Worm (Caenorhabditis elegans) whole organism, L1 larva: ENCODE measurements around the gene F21H7.12.

ENCODE experiments used
- C16A3.4 ChIP-seq: fragments of 150-350 bp; optimal IDR thresholded peaks from 2 replicates; lab custom pipeline; 2014; ENCODE audit warnings: missing biosample characterization, missing genetic modification characterization
- F16B12.6 ChIP-seq: fragments of 150-350 bp; optimal IDR thresholded peaks from 2 replicates; lab custom pipeline; 2014; ENCODE audit warnings: missing biosample characterization, missing genetic modification characterization
- aha-1 ChIP-seq: fragments of 150-350 bp; optimal IDR thresholded peaks from 2 replicates; lab custom pipeline; 2014; ENCODE audit warnings: missing biosample characterization, missing genetic modification characterization
- alr-1 ChIP-seq: fragments of 200-800 bp; sonication (Bioruptor generic); optimal IDR thresholded peaks from 2 replicates; lab custom pipeline; 2018; ENCODE audit warnings: borderline replicate concordance, mild to moderate bottlenecking, missing genetic modification characterization, missing compliant biosample characterization
- ama-1 ChIP-seq: fragments of 150-350 bp; optimal IDR thresholded peaks from 2 replicates; lab custom pipeline; 2014
- blmp-1 ChIP-seq: fragments of 150-350 bp; optimal IDR thresholded peaks from 2 replicates; lab custom pipeline; 2014; ENCODE audit warnings: missing biosample characterization, missing genetic modification characterization
- ceh-63 ChIP-seq: fragments of 200-800 bp; sonication (Bioruptor generic); optimal IDR thresholded peaks from 2 replicates; lab custom pipeline; 2018; ENCODE audit warnings: mild to moderate bottlenecking, missing genetic modification characterization, missing compliant biosample characterization
- ceh-8 ChIP-seq: fragments of 200-800 bp; sonication (Bioruptor generic); optimal IDR thresholded peaks from 2 replicates; lab custom pipeline; 2018; ENCODE audit warnings: mild to moderate bottlenecking, missing genetic modification characterization, moderate library complexity, missing compliant biosample characterization
- ceh-82 ChIP-seq, 3 experiments: fragments of 150-350 bp in 1 of 3; sonication (generic microtip) in 2 of 3; optimal IDR thresholded peaks; 2 replicates each; lab custom pipeline; 2014 to 2017; ENCODE audit warnings: missing biosample characterization in 3 of 3, missing genetic modification characterization in 3 of 3
- ceh-88 ChIP-seq: fragments of 200-800 bp; sonication (Bioruptor generic); IDR thresholded peaks from 2 replicates; pipeline ENCODE4 v1.3.6; 2022; ENCODE audit warnings: missing genetic modification characterization, missing compliant biosample characterization
- ceh-90 ChIP-seq: sonication (generic microtip); optimal IDR thresholded peaks from 2 replicates; lab custom pipeline; 2016; ENCODE audit warnings: missing genetic modification characterization, missing compliant biosample characterization
- ces-1 ChIP-seq: fragments of 150-350 bp; optimal IDR thresholded peaks from 2 replicates; lab custom pipeline; 2014; ENCODE audit warnings: missing biosample characterization, missing genetic modification reagents, missing genetic modification characterization
- dpl-1 ChIP-seq, 3 experiments: fragments of 150-350 bp in 2 of 3; sonication (generic microtip) in 1 of 3; optimal IDR thresholded peaks; 2 replicates each; lab custom pipeline; 2014 to 2017; ENCODE audit warnings: missing biosample characterization in 3 of 3, missing genetic modification characterization in 3 of 3, missing genetic modification reagents in 3 of 3
- dsc-1 ChIP-seq: sonication (generic microtip); optimal IDR thresholded peaks from 2 replicates; lab custom pipeline; 2016; ENCODE audit warnings: mild to moderate bottlenecking, missing genetic modification characterization, missing compliant biosample characterization
- efl-3 ChIP-seq: fragments of 200-800 bp; sonication (Bioruptor generic); optimal IDR thresholded peaks from 2 replicates; lab custom pipeline; 2018; ENCODE audit warnings: mild to moderate bottlenecking, missing genetic modification characterization, missing compliant biosample characterization
- elt-3 ChIP-seq, 6 experiments: fragments of 150-350 bp in 1 of 6; sonication (generic microtip); optimal IDR thresholded peaks; 2 replicates each; lab custom pipeline; 2017 to 2018; ENCODE audit warnings: missing biosample characterization in 6 of 6, missing genetic modification characterization in 6 of 6, inconsistent platforms in 1 of 6
- fkh-10 ChIP-seq: sonication (generic microtip); optimal IDR thresholded peaks from 2 replicates; lab custom pipeline; 2017; ENCODE audit warnings: missing biosample characterization, missing genetic modification reagents, missing genetic modification characterization
- fkh-4 ChIP-seq: sonication (generic microtip); optimal IDR thresholded peaks from 2 replicates; lab custom pipeline; 2016; ENCODE audit warnings: missing compliant biosample characterization, missing genetic modification characterization, borderline replicate concordance
- fkh-8 ChIP-seq: sonication (generic microtip); optimal IDR thresholded peaks from 2 replicates; lab custom pipeline; 2016; ENCODE audit warnings: mild to moderate bottlenecking, missing genetic modification characterization, missing compliant biosample characterization
- grh-1 ChIP-seq: fragments of 200-800 bp; sonication (Bioruptor generic); IDR thresholded peaks from 2 replicates; pipeline ENCODE4 v1.3.6; 2022; ENCODE audit warnings: missing genetic modification reagents, missing genetic modification characterization, missing compliant biosample characterization
- hlh-4 ChIP-seq: sonication (generic microtip); optimal IDR thresholded peaks from 2 replicates; lab custom pipeline; 2016; ENCODE audit warnings: mild to moderate bottlenecking, missing genetic modification characterization, missing compliant biosample characterization
- hpl-2 ChIP-seq: fragments of 150-350 bp; optimal IDR thresholded peaks from 2 replicates; lab custom pipeline; 2014; ENCODE audit warnings: missing biosample characterization, missing genetic modification reagents, missing genetic modification characterization
- isw-1 ChIP-seq: fragments of 200-800 bp; sonication (Bioruptor generic); IDR thresholded peaks from 2 replicates; pipeline ENCODE4 v1.3.6; 2022; ENCODE audit warnings: missing genetic modification characterization, missing compliant biosample characterization
- jun-1 ChIP-seq: fragments of 150-350 bp; optimal IDR thresholded peaks from 2 replicates; lab custom pipeline; 2014; ENCODE audit warnings: missing biosample characterization, missing genetic modification reagents, missing genetic modification characterization
- lin-13 ChIP-seq: fragments of 150-350 bp; optimal IDR thresholded peaks from 2 replicates; lab custom pipeline; 2014; ENCODE audit warnings: missing biosample characterization, missing genetic modification reagents, missing genetic modification characterization
- lin-15B ChIP-seq: fragments of 150-350 bp; sonication (generic microtip); optimal IDR thresholded peaks from 3 replicates; lab custom pipeline; 2014; ENCODE audit warnings: missing biosample characterization, missing genetic modification characterization
- lin-35 ChIP-seq, 2 experiments: fragments of 150-350 bp; optimal IDR thresholded peaks; 2 replicates each; lab custom pipeline; 2014; ENCODE audit warnings: missing biosample characterization in 2 of 2, missing genetic modification characterization in 2 of 2, missing genetic modification reagents in 2 of 2
- lir-3 ChIP-seq: sonication (generic microtip); optimal IDR thresholded peaks from 2 replicates; lab custom pipeline; 2016; ENCODE audit warnings: mild to moderate bottlenecking, missing genetic modification characterization, moderate library complexity, missing compliant biosample characterization; ENCODE audit not compliant: poor library complexity
- lsy-2 ChIP-seq, 2 experiments: fragments of 150-350 bp; optimal IDR thresholded peaks; 2 replicates each; lab custom pipeline; 2014; ENCODE audit warnings: missing biosample characterization in 2 of 2, missing genetic modification characterization in 2 of 2
- mab-9 ChIP-seq: fragments of 200-800 bp; sonication (Bioruptor generic); IDR thresholded peaks from 2 replicates; pipeline ENCODE4 v1.3.6; 2022; ENCODE audit warnings: missing genetic modification reagents, missing genetic modification characterization, missing compliant biosample characterization
- mep-1 ChIP-seq: fragments of 150-350 bp; optimal IDR thresholded peaks from 2 replicates; lab custom pipeline; 2014; ENCODE audit warnings: missing biosample characterization, missing genetic modification characterization
- nhr-11 ChIP-seq: fragments of 150-350 bp; optimal IDR thresholded peaks from 2 replicates; lab custom pipeline; 2014; ENCODE audit warnings: missing biosample characterization, missing genetic modification characterization
- nhr-20 ChIP-seq: sonication (generic microtip); optimal IDR thresholded peaks from 2 replicates; lab custom pipeline; 2016; ENCODE audit warnings: mild to moderate bottlenecking, missing genetic modification characterization, missing compliant biosample characterization
- nhr-237 ChIP-seq: fragments of 150-350 bp; optimal IDR thresholded peaks from 2 replicates; lab custom pipeline; 2014; ENCODE audit warnings: missing biosample characterization, missing genetic modification characterization
- nhr-71 ChIP-seq: sonication (generic microtip); optimal IDR thresholded peaks from 2 replicates; lab custom pipeline; 2016; ENCODE audit warnings: mild to moderate bottlenecking, missing genetic modification characterization, moderate library complexity, missing compliant biosample characterization
- nhr-77 ChIP-seq: fragments of 150-350 bp; optimal IDR thresholded peaks from 2 replicates; lab custom pipeline; 2014; ENCODE audit warnings: missing biosample characterization, missing genetic modification characterization
- nhr-84 ChIP-seq: sonication (generic microtip); optimal IDR thresholded peaks from 2 replicates; lab custom pipeline; 2017; ENCODE audit warnings: missing biosample characterization, missing genetic modification characterization
- nhr-85 ChIP-seq: sonication (generic microtip); peaks from one replicate; lab custom pipeline; 2016; ENCODE audit warnings: missing genetic modification characterization, inconsistent platforms, missing compliant biosample characterization
- pax-3 ChIP-seq: fragments of 200-800 bp; sonication (Bioruptor generic); optimal IDR thresholded peaks from 2 replicates; lab custom pipeline; 2018; ENCODE audit warnings: mild to moderate bottlenecking, missing genetic modification characterization, moderate library complexity, missing compliant biosample characterization
- pqm-1 ChIP-seq: sonication (generic microtip); optimal IDR thresholded peaks from 3 replicates; lab custom pipeline; 2017; ENCODE audit warnings: missing biosample characterization, missing genetic modification characterization
- skn-1 ChIP-seq: fragments of 150-350 bp; optimal IDR thresholded peaks from 2 replicates; lab custom pipeline; 2014; ENCODE audit warnings: missing biosample characterization, missing genetic modification characterization
- snpc-4 ChIP-seq: fragments of 150-350 bp; optimal IDR thresholded peaks from 2 replicates; lab custom pipeline; 2014; ENCODE audit warnings: missing biosample characterization, missing genetic modification characterization
- snu-23 ChIP-seq: sonication (generic microtip); optimal IDR thresholded peaks from 2 replicates; lab custom pipeline; 2016; ENCODE audit warnings: missing genetic modification characterization, missing compliant biosample characterization
- sptf-1 ChIP-seq: fragments of 150-350 bp; optimal IDR thresholded peaks from 2 replicates; lab custom pipeline; 2014; ENCODE audit warnings: missing biosample characterization, missing genetic modification characterization
- swsn-7 ChIP-seq: sonication (generic microtip); optimal IDR thresholded peaks from 2 replicates; lab custom pipeline; 2016; ENCODE audit warnings: missing genetic modification characterization, missing compliant biosample characterization
- tbx-2 ChIP-seq: sonication (generic microtip); optimal IDR thresholded peaks from 2 replicates; lab custom pipeline; 2016; ENCODE audit warnings: missing genetic modification characterization, missing compliant biosample characterization
- unc-130 ChIP-seq: fragments of 150-350 bp; optimal IDR thresholded peaks from 2 replicates; lab custom pipeline; 2017; ENCODE audit warnings: missing biosample characterization, missing genetic modification characterization, inconsistent platforms
- unc-62 ChIP-seq: fragments of 150-350 bp; optimal IDR thresholded peaks from 2 replicates; lab custom pipeline; 2014; ENCODE audit warnings: missing biosample characterization, missing genetic modification reagents, missing genetic modification characterization
- unc-86 ChIP-seq: sonication (generic microtip); optimal IDR thresholded peaks from 2 replicates; lab custom pipeline; 2016; ENCODE audit warnings: missing genetic modification characterization, missing compliant biosample characterization
- unc-98 ChIP-seq: fragments of 200-800 bp; sonication (Bioruptor generic); IDR thresholded peaks from 2 replicates; pipeline ENCODE4 v1.3.6; 2022; ENCODE audit warnings: missing genetic modification characterization, missing compliant biosample characterization
- vab-15 ChIP-seq: sonication (generic microtip); optimal IDR thresholded peaks from 2 replicates; lab custom pipeline; 2017; ENCODE audit warnings: missing genotype, mild to moderate bottlenecking, missing genetic modification characterization, missing compliant biosample characterization
- xbp-1 ChIP-seq: sonication (generic microtip); optimal IDR thresholded peaks from 2 replicates; lab custom pipeline; 2016; ENCODE audit warnings: missing genetic modification characterization, missing compliant biosample characterization
- zag-1 ChIP-seq: fragments of 150-350 bp; optimal IDR thresholded peaks from 2 replicates; lab custom pipeline; 2014; ENCODE audit warnings: missing biosample characterization, missing genetic modification characterization
- zip-4 ChIP-seq: fragments of 200-800 bp; sonication (Bioruptor generic); optimal IDR thresholded peaks from 2 replicates; lab custom pipeline; 2018; ENCODE audit warnings: mild to moderate bottlenecking, missing genetic modification characterization, moderate library complexity, missing compliant biosample characterization
- ztf-11 ChIP-seq, 2 experiments: sonication (generic microtip); optimal IDR thresholded peaks; 2 replicates each; lab custom pipeline; 2016 to 2017; ENCODE audit warnings: missing genetic modification characterization in 2 of 2, missing biosample characterization in 1 of 2, missing compliant biosample characterization in 1 of 2

Gene F21H7.12

DNA sequence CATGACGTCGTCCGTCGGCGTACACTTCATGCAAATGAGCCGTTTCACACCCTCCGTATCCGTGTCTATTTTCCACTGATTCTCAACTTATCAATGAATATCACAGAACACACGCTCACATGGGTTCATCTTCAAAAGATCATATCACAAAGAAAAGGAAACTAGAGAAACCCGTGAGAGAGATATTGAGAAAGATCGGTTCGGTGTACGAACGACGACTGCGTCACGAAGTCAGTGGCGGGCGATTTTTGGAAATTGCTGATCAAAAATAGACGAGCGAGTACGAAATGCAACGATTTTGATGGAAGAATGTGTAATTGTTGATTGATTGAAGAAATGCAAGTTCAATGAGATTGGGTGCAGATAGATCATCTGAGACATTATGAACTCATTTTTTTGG, 16.6 kb upstream of the F21H7.12 start (continued):
- no peak for TF ChIP-seq tbx-2 (tag; lab: Kevin White, UChicago)
- no peak for TF ChIP-seq aha-1 (tag; lab: Kevin White, UChicago)
- no peak for TF ChIP-seq sptf-1 (tag; lab: Kevin White, UChicago)
- TF ChIP-seq nhr-77 (tag; lab: Kevin White, UChicago): no peak
- TF ChIP-seq zip-4 (GFP tag; lab: Kevin White, UChicago): no peak
- no peak for TF ChIP-seq fkh-4 (tag; lab: Kevin White, UChicago)
- no peak for TF ChIP-seq nhr-11 (tag; lab: Kevin White, UChicago)
- TF ChIP-seq ceh-8 (GFP tag; lab: Kevin White, UChicago): no peak
- TF ChIP-seq dsc-1 (tag; lab: Kevin White, UChicago): no peak
- TF ChIP-seq unc-98 (GFP tag; lab: Robert Waterston, UW): no peak
- no peak for TF ChIP-seq lin-15B (tag; lab: Kevin White, UChicago)
- TF ChIP-seq nhr-20 (tag; lab: Kevin White, UChicago): peak; percentile 86
- TF ChIP-seq ceh-88 (GFP tag; lab: Robert Waterston, UW): no peak
- TF ChIP-seq mep-1: no peak
- peak in 1 of 2 experiments; percentile 14 for TF ChIP-seq lsy-2 (tag; optimal IDR thresholded peaks at IDR 0.05; lab: Kevin White, UChicago)
- TF ChIP-seq nhr-237 (tag; lab: Kevin White, UChicago): no peak
- no peak for TF ChIP-seq nhr-84 (tag; lab: Kevin White, UChicago)
- TF ChIP-seq dpl-1 (GFP tag; optimal IDR thresholded peaks at IDR 0.05; lab: Kevin White, UChicago): peak in 1 of 3 experiments; percentile 3
- TF ChIP-seq isw-1 (GFP tag; lab: Robert Waterston, UW): no peak
- no peak for TF ChIP-seq ces-1
- TF ChIP-seq zag-1 (tag; lab: Kevin White, UChicago): no peak
- TF ChIP-seq swsn-7: no peak
- no peak for TF ChIP-seq jun-1 (tag; lab: Kevin White, UChicago)
- no peak for TF ChIP-seq fkh-8 (tag; lab: Kevin White, UChicago)
- TF ChIP-seq xbp-1 (tag; lab: Kevin White, UChicago): no peak
- no peak for TF ChIP-seq ceh-63 (GFP tag; lab: Kevin White, UChicago)
- no peak for TF ChIP-seq vab-15
- TF ChIP-seq unc-130 (tag; lab: Kevin White, UChicago): no peak
- no peak for TF ChIP-seq lin-13 (GFP tag; lab: Kevin White, UChicago)
- no peak for TF ChIP-seq lir-3 (tag; lab: Kevin White, UChicago)
- peak; percentile 39; the same call in 1 of the 2 replicates for TF ChIP-seq grh-1 (GFP tag; lab: Robert Waterston, UW)
- no peak for TF ChIP-seq skn-1 (tag; lab: Kevin White, UChicago)
- TF ChIP-seq ztf-11 (tag; optimal IDR thresholded peaks at IDR 0.05; lab: Kevin White, UChicago): no peak
- no peak for TF ChIP-seq ceh-82 (tag; optimal IDR thresholded peaks at IDR 0.05; lab: Kevin White, UChicago)
- TF ChIP-seq pqm-1 (tag; lab: Kevin White, UChicago): no peak
- no peak for TF ChIP-seq C16A3.4 (tag; lab: Kevin White, UChicago)
- TF ChIP-seq elt-3 (tag; optimal IDR thresholded peaks at IDR 0.05; lab: Kevin White, UChicago): peak in 5 of 6 experiments; percentile 67 to 92 (median 79)
- no peak for TF ChIP-seq hpl-2 (GFP tag; lab: Kevin White, UChicago)
- TF ChIP-seq fkh-10 (GFP tag; lab: Kevin White, UChicago): no peak
- no peak for TF ChIP-seq alr-1
- TF ChIP-seq mab-9: no peak
- TF ChIP-seq unc-86 (tag; lab: Kevin White, UChicago): no peak
- TF ChIP-seq nhr-71 (tag; lab: Kevin White, UChicago): peak; percentile 69
- TF ChIP-seq efl-3 (GFP tag; lab: Kevin White, UChicago): no peak
- TF ChIP-seq pax-3 (tag; lab: Kevin White, UChicago): no peak
- no peak for TF ChIP-seq unc-62
- no peak for TF ChIP-seq ceh-90 (tag; lab: Kevin White, UChicago)
- no peak for TF ChIP-seq hlh-4 (tag; lab: Kevin White, UChicago)
- peak in 1 of 2 experiments; percentile 42 for TF ChIP-seq lin-35 (GFP tag; optimal IDR thresholded peaks at IDR 0.05; lab: Kevin White, UChicago)
- TF ChIP-seq snu-23: peak; percentile 64
- peak; percentile 85 for TF ChIP-seq blmp-1
- peak; percentile 96 for TF ChIP-seq nhr-85 (tag; lab: Kevin White, UChicago)
- no peak for TF ChIP-seq ama-1
- TF ChIP-seq F16B12.6 (tag; lab: Kevin White, UChicago): no peak
- TF ChIP-seq snpc-4: no peak
